Worm (Caenorhabditis elegans) whole organism, L4 larva: ENCODE measurements around the gene T25B9.12.
A peak's percentile ranks its signal among the peaks of the same experiment; 100 is the strongest.

Source experiments
- ama-1 ChIP-seq: fragments of 150-350 bp; optimal IDR thresholded peaks from 2 replicates; lab custom pipeline; 2014; ENCODE audit warnings: inconsistent platforms, mixed read lengths
- egl-27 ChIP-seq: sonication (generic microtip); optimal IDR thresholded peaks from 3 replicates; lab custom pipeline; 2017; ENCODE audit warnings: missing biosample characterization, missing genetic modification reagents, missing genetic modification characterization
- lin-39 ChIP-seq: fragments of 150-350 bp; optimal IDR thresholded peaks from 2 replicates; lab custom pipeline; 2014; ENCODE audit warnings: missing biosample characterization, missing genetic modification reagents, missing genetic modification characterization
- nhr-25 ChIP-seq: sonication (generic microtip); optimal IDR thresholded peaks from 2 replicates; lab custom pipeline; 2017; ENCODE audit warnings: missing genetic modification characterization, mild to moderate bottlenecking, missing compliant biosample characterization, antibody characterized with exemption, moderate library complexity, borderline replicate concordance; ENCODE audit not compliant: insufficient read depth
- nhr-28 ChIP-seq: fragments of 150-350 bp; optimal IDR thresholded peaks from 2 replicates; lab custom pipeline; 2014; ENCODE audit warnings: missing biosample characterization, missing genetic modification characterization
- rbr-2 ChIP-seq: sonication (generic microtip); optimal IDR thresholded peaks from 2 replicates; lab custom pipeline; 2016; ENCODE audit warnings: missing genotype, missing genetic modification characterization, missing compliant biosample characterization
- zag-1 ChIP-seq: fragments of 150-350 bp; optimal IDR thresholded peaks from 2 replicates; lab custom pipeline; 2014; ENCODE audit warnings: missing biosample characterization, missing genetic modification characterization

- TF ChIP-seq nhr-28 (tag; lab: Kevin White, UChicago) (peak; percentile 68), rbr-2 (tag; lab: Kevin White, UChicago) (no peak), egl-27 (tag; lab: Kevin White, UChicago) (no peak), zag-1 (no peak), nhr-25 (tag; lab: Kevin White, UChicago) (no peak), ama-1 (lab: Kevin White, UChicago) (no peak), lin-39 (tag; lab: Kevin White, UChicago) (no peak)
These were observed 3.8 kb upstream of the T25B9.12 start, which contains the start of gene ugt-54 for ce11 chrIV:10761344-10761743.
